Worm (Caenorhabditis elegans) whole organism, L1 larva: ENCODE measurements around the gene str-261.

ENCODE experiments used
- C04F5.9 ChIP-seq: sonication (generic microtip); optimal IDR thresholded peaks from 2 replicates; lab custom pipeline; 2016; ENCODE audit warnings: missing genetic modification characterization, missing compliant biosample characterization
- C16A3.4 ChIP-seq: fragments of 150-350 bp; optimal IDR thresholded peaks from 2 replicates; lab custom pipeline; 2014; ENCODE audit warnings: missing biosample characterization, missing genetic modification characterization
- F16B12.6 ChIP-seq: fragments of 150-350 bp; optimal IDR thresholded peaks from 2 replicates; lab custom pipeline; 2014; ENCODE audit warnings: missing biosample characterization, missing genetic modification characterization
- aly-2 ChIP-seq: fragments of 150-350 bp; optimal IDR thresholded peaks from 2 replicates; lab custom pipeline; 2014; ENCODE audit warnings: missing biosample characterization, missing genetic modification characterization
- ceh-8 ChIP-seq: fragments of 200-800 bp; sonication (Bioruptor generic); optimal IDR thresholded peaks from 2 replicates; lab custom pipeline; 2018; ENCODE audit warnings: mild to moderate bottlenecking, missing genetic modification characterization, moderate library complexity, missing compliant biosample characterization
- ceh-82 ChIP-seq, 3 experiments: fragments of 150-350 bp in 1 of 3; sonication (generic microtip) in 2 of 3; optimal IDR thresholded peaks; 2 replicates each; lab custom pipeline; 2014 to 2017; ENCODE audit warnings: missing biosample characterization in 3 of 3, missing genetic modification characterization in 3 of 3
- ceh-88 ChIP-seq: fragments of 200-800 bp; sonication (Bioruptor generic); IDR thresholded peaks from 2 replicates; pipeline ENCODE4 v1.3.6; 2022; ENCODE audit warnings: missing genetic modification characterization, missing compliant biosample characterization
- ceh-90 ChIP-seq: sonication (generic microtip); optimal IDR thresholded peaks from 2 replicates; lab custom pipeline; 2016; ENCODE audit warnings: missing genetic modification characterization, missing compliant biosample characterization
- ces-1 ChIP-seq: fragments of 150-350 bp; optimal IDR thresholded peaks from 2 replicates; lab custom pipeline; 2014; ENCODE audit warnings: missing biosample characterization, missing genetic modification reagents, missing genetic modification characterization
- dpl-1 ChIP-seq, 3 experiments: fragments of 150-350 bp in 2 of 3; sonication (generic microtip) in 1 of 3; optimal IDR thresholded peaks; 2 replicates each; lab custom pipeline; 2014 to 2017; ENCODE audit warnings: missing biosample characterization in 3 of 3, missing genetic modification characterization in 3 of 3, missing genetic modification reagents in 3 of 3
- dsc-1 ChIP-seq: sonication (generic microtip); optimal IDR thresholded peaks from 2 replicates; lab custom pipeline; 2016; ENCODE audit warnings: mild to moderate bottlenecking, missing genetic modification characterization, missing compliant biosample characterization
- efl-3 ChIP-seq: fragments of 200-800 bp; sonication (Bioruptor generic); optimal IDR thresholded peaks from 2 replicates; lab custom pipeline; 2018; ENCODE audit warnings: mild to moderate bottlenecking, missing genetic modification characterization, missing compliant biosample characterization
- egl-13 ChIP-seq: sonication (generic microtip); optimal IDR thresholded peaks from 2 replicates; lab custom pipeline; 2016; ENCODE audit warnings: missing genotype, missing genetic modification reagents, missing genetic modification characterization, missing compliant biosample characterization
- egl-27 ChIP-seq, 2 experiments: fragments of 150-350 bp in 1 of 2; sonication (generic microtip); optimal IDR thresholded peaks; 3 replicates each; lab custom pipeline; 2017 to 2018; ENCODE audit warnings: missing biosample characterization in 2 of 2, missing genetic modification characterization in 2 of 2, missing genetic modification reagents in 2 of 2
- elt-3 ChIP-seq, 6 experiments: fragments of 150-350 bp in 1 of 6; sonication (generic microtip); optimal IDR thresholded peaks; 2 replicates each; lab custom pipeline; 2017 to 2018; ENCODE audit warnings: missing biosample characterization in 6 of 6, missing genetic modification characterization in 6 of 6, inconsistent platforms in 1 of 6
- ets-5 ChIP-seq: fragments of 200-800 bp; sonication (Bioruptor generic); IDR thresholded peaks from 2 replicates; pipeline ENCODE4 v1.3.6; 2022; ENCODE audit warnings: missing genetic modification characterization, missing compliant biosample characterization
- fkh-10 ChIP-seq: sonication (generic microtip); optimal IDR thresholded peaks from 2 replicates; lab custom pipeline; 2017; ENCODE audit warnings: missing biosample characterization, missing genetic modification reagents, missing genetic modification characterization
- fos-1 ChIP-seq: fragments of 150-350 bp; optimal IDR thresholded peaks from 2 replicates; lab custom pipeline; 2014; ENCODE audit warnings: missing biosample characterization, missing genetic modification characterization
- hlh-4 ChIP-seq: sonication (generic microtip); optimal IDR thresholded peaks from 2 replicates; lab custom pipeline; 2016; ENCODE audit warnings: mild to moderate bottlenecking, missing genetic modification characterization, missing compliant biosample characterization
- hpl-2 ChIP-seq: fragments of 150-350 bp; optimal IDR thresholded peaks from 2 replicates; lab custom pipeline; 2014; ENCODE audit warnings: missing biosample characterization, missing genetic modification reagents, missing genetic modification characterization
- irx-1 ChIP-seq: sonication (generic microtip); optimal IDR thresholded peaks from 2 replicates; lab custom pipeline; 2016; ENCODE audit warnings: missing genetic modification characterization, missing compliant biosample characterization
- lin-14 ChIP-seq: fragments of 200-800 bp; sonication (Bioruptor generic); optimal IDR thresholded peaks from 2 replicates; lab custom pipeline; 2018; ENCODE audit warnings: mild to moderate bottlenecking, missing genetic modification characterization, moderate library complexity, missing compliant biosample characterization
- lin-15B ChIP-seq: fragments of 150-350 bp; sonication (generic microtip); optimal IDR thresholded peaks from 3 replicates; lab custom pipeline; 2014; ENCODE audit warnings: missing biosample characterization, missing genetic modification characterization
- lin-35 ChIP-seq, 2 experiments: fragments of 150-350 bp; optimal IDR thresholded peaks; 2 replicates each; lab custom pipeline; 2014; ENCODE audit warnings: missing biosample characterization in 2 of 2, missing genetic modification characterization in 2 of 2, missing genetic modification reagents in 2 of 2
- lsy-2 ChIP-seq, 2 experiments: fragments of 150-350 bp; optimal IDR thresholded peaks; 2 replicates each; lab custom pipeline; 2014; ENCODE audit warnings: missing biosample characterization in 2 of 2, missing genetic modification characterization in 2 of 2
- mab-9 ChIP-seq: fragments of 200-800 bp; sonication (Bioruptor generic); IDR thresholded peaks from 2 replicates; pipeline ENCODE4 v1.3.6; 2022; ENCODE audit warnings: missing genetic modification reagents, missing genetic modification characterization, missing compliant biosample characterization
- mef-2 ChIP-seq: fragments of 150-350 bp; optimal IDR thresholded peaks from 2 replicates; lab custom pipeline; 2014; ENCODE audit warnings: missing biosample characterization, missing genetic modification characterization
- nhr-11 ChIP-seq: fragments of 150-350 bp; optimal IDR thresholded peaks from 2 replicates; lab custom pipeline; 2014; ENCODE audit warnings: missing biosample characterization, missing genetic modification characterization
- nhr-12 ChIP-seq: sonication (generic microtip); optimal IDR thresholded peaks from 2 replicates; lab custom pipeline; 2017; ENCODE audit warnings: missing biosample characterization, missing genetic modification characterization
- nhr-20 ChIP-seq: sonication (generic microtip); optimal IDR thresholded peaks from 2 replicates; lab custom pipeline; 2016; ENCODE audit warnings: mild to moderate bottlenecking, missing genetic modification characterization, missing compliant biosample characterization
- nhr-237 ChIP-seq: fragments of 150-350 bp; optimal IDR thresholded peaks from 2 replicates; lab custom pipeline; 2014; ENCODE audit warnings: missing biosample characterization, missing genetic modification characterization
- nhr-28 ChIP-seq: fragments of 150-350 bp; optimal IDR thresholded peaks from 2 replicates; lab custom pipeline; 2014; ENCODE audit warnings: missing biosample characterization, missing genetic modification characterization
- nhr-47 ChIP-seq: sonication (generic microtip); optimal IDR thresholded peaks from 2 replicates; lab custom pipeline; 2016; ENCODE audit warnings: mild to moderate bottlenecking, missing genetic modification characterization, moderate library complexity, missing compliant biosample characterization
- nhr-71 ChIP-seq: sonication (generic microtip); optimal IDR thresholded peaks from 2 replicates; lab custom pipeline; 2016; ENCODE audit warnings: mild to moderate bottlenecking, missing genetic modification characterization, moderate library complexity, missing compliant biosample characterization
- nhr-77 ChIP-seq: fragments of 150-350 bp; optimal IDR thresholded peaks from 2 replicates; lab custom pipeline; 2014; ENCODE audit warnings: missing biosample characterization, missing genetic modification characterization
- nhr-85 ChIP-seq: sonication (generic microtip); peaks from one replicate; lab custom pipeline; 2016; ENCODE audit warnings: missing genetic modification characterization, inconsistent platforms, missing compliant biosample characterization
- nhr-90 ChIP-seq: sonication (generic microtip); optimal IDR thresholded peaks from 2 replicates; lab custom pipeline; 2016; ENCODE audit warnings: mild to moderate bottlenecking, missing genetic modification characterization, missing compliant biosample characterization; ENCODE audit not compliant: poor library complexity
- rnt-1 ChIP-seq: sonication (generic microtip); optimal IDR thresholded peaks from 2 replicates; lab custom pipeline; 2016; ENCODE audit warnings: mild to moderate bottlenecking, missing genetic modification characterization, moderate library complexity, missing compliant biosample characterization
- skn-1 ChIP-seq: fragments of 150-350 bp; optimal IDR thresholded peaks from 2 replicates; lab custom pipeline; 2014; ENCODE audit warnings: missing biosample characterization, missing genetic modification characterization
- snpc-4 ChIP-seq: fragments of 150-350 bp; optimal IDR thresholded peaks from 2 replicates; lab custom pipeline; 2014; ENCODE audit warnings: missing biosample characterization, missing genetic modification characterization
- snu-23 ChIP-seq: sonication (generic microtip); optimal IDR thresholded peaks from 2 replicates; lab custom pipeline; 2016; ENCODE audit warnings: missing genetic modification characterization, missing compliant biosample characterization
- sox-4 ChIP-seq: sonication (generic microtip); optimal IDR thresholded peaks from 2 replicates; lab custom pipeline; 2016; ENCODE audit warnings: missing genetic modification characterization, missing compliant biosample characterization
- sptf-1 ChIP-seq: fragments of 150-350 bp; optimal IDR thresholded peaks from 2 replicates; lab custom pipeline; 2014; ENCODE audit warnings: missing biosample characterization, missing genetic modification characterization
- sup-37 ChIP-seq: fragments of 200-800 bp; sonication (Bioruptor generic); optimal IDR thresholded peaks from 2 replicates; lab custom pipeline; 2018; ENCODE audit warnings: mild to moderate bottlenecking, missing genetic modification characterization, missing compliant biosample characterization
- tbx-2 ChIP-seq: sonication (generic microtip); optimal IDR thresholded peaks from 2 replicates; lab custom pipeline; 2016; ENCODE audit warnings: missing genetic modification characterization, missing compliant biosample characterization
- tlp-1 ChIP-seq: fragments of 150-350 bp; optimal IDR thresholded peaks from 2 replicates; lab custom pipeline; 2014; ENCODE audit warnings: missing biosample characterization, missing genetic modification characterization
- unc-30 ChIP-seq: sonication (generic microtip); optimal IDR thresholded peaks from 2 replicates; lab custom pipeline; 2017; ENCODE audit warnings: missing biosample characterization, missing genetic modification characterization
- unc-86 ChIP-seq: sonication (generic microtip); optimal IDR thresholded peaks from 2 replicates; lab custom pipeline; 2016; ENCODE audit warnings: missing genetic modification characterization, missing compliant biosample characterization
- unc-98 ChIP-seq: fragments of 200-800 bp; sonication (Bioruptor generic); IDR thresholded peaks from 2 replicates; pipeline ENCODE4 v1.3.6; 2022; ENCODE audit warnings: missing genetic modification characterization, missing compliant biosample characterization
- vab-15 ChIP-seq: sonication (generic microtip); optimal IDR thresholded peaks from 2 replicates; lab custom pipeline; 2017; ENCODE audit warnings: missing genotype, mild to moderate bottlenecking, missing genetic modification characterization, missing compliant biosample characterization
- zag-1 ChIP-seq: fragments of 150-350 bp; optimal IDR thresholded peaks from 2 replicates; lab custom pipeline; 2014; ENCODE audit warnings: missing biosample characterization, missing genetic modification characterization

str-261 gene

DNA sequence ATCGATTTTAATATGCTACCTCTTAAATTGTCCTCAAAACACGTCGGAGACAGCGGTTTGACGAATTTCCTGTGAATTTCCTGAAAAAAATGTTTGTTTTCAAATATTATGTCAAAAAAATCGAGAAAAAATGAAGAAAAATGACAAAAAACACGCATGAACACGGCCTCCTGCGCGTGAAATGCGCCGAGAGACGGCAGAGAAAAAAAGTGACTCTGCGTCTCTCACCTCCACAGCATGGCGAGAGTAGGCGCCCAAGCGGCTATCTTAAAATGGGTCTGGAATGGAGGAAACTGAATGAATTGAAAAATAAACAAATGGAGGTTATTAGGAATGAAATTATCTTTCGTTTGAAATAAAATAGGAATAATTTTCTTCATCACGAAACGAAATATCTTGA is 36.4 kb downstream of the str-261 start (continued):
- no peak for TF ChIP-seq aly-2 (tag; lab: Kevin White, UChicago)
- TF ChIP-seq efl-3, result peak; percentile 65
- TF ChIP-seq nhr-47, result peak; percentile 91
- TF ChIP-seq skn-1 (tag; lab: Kevin White, UChicago), result peak; percentile 55
- TF ChIP-seq egl-27 (tag; optimal IDR thresholded peaks at IDR 0.05; lab: Kevin White, UChicago), result no peak
- TF ChIP-seq nhr-77, result peak; percentile 44
- peak; percentile 74 for TF ChIP-seq ceh-90
- peak; percentile 78 for TF ChIP-seq irx-1 (tag; lab: Kevin White, UChicago)
- TF ChIP-seq dpl-1 (GFP tag; optimal IDR thresholded peaks at IDR 0.05; lab: Kevin White, UChicago), result peak; percentile 64 to 81 (median 75)
- TF ChIP-seq vab-15, result peak; percentile 82
- no peak for TF ChIP-seq ces-1 (GFP tag; lab: Kevin White, UChicago)
- no peak for TF ChIP-seq mef-2 (tag; lab: Kevin White, UChicago)
- peak; percentile 69 for TF ChIP-seq nhr-20 (tag; lab: Kevin White, UChicago)
- peak; percentile 86 for TF ChIP-seq snu-23 (GFP tag; lab: Kevin White, UChicago)
- TF ChIP-seq nhr-85 (tag; lab: Kevin White, UChicago), result peak; percentile 70
- TF ChIP-seq C16A3.4 (tag; lab: Kevin White, UChicago), result peak; percentile 29
- peak; percentile 82 for TF ChIP-seq dsc-1 (tag; lab: Kevin White, UChicago)
- TF ChIP-seq egl-13 (tag; lab: Kevin White, UChicago), result peak; percentile 69
- peak; percentile 49 for TF ChIP-seq fkh-10 (GFP tag; lab: Kevin White, UChicago)
- TF ChIP-seq C04F5.9, result peak; percentile 69
- peak; percentile 84 for TF ChIP-seq tbx-2 (tag; lab: Kevin White, UChicago)
- no peak for TF ChIP-seq nhr-12
- TF ChIP-seq snpc-4 (tag; lab: Kevin White, UChicago), result peak; percentile 74
- TF ChIP-seq rnt-1, result peak; percentile 96
- TF ChIP-seq ceh-8 (GFP tag; lab: Kevin White, UChicago), result peak; percentile 62
- TF ChIP-seq zag-1 (tag; lab: Kevin White, UChicago), result no peak
- peak; percentile 77 for TF ChIP-seq unc-86 (tag; lab: Kevin White, UChicago)
- peak; percentile 50 to 89 (median 83) for TF ChIP-seq ceh-82 (tag; optimal IDR thresholded peaks at IDR 0.05; lab: Kevin White, UChicago)
- TF ChIP-seq sup-37 (GFP tag; lab: Kevin White, UChicago), result peak; percentile 34
- peak; percentile 88 for TF ChIP-seq nhr-71
- no peak for TF ChIP-seq lin-14 (GFP tag; lab: Kevin White, UChicago)
- no peak for TF ChIP-seq fos-1 (tag; lab: Kevin White, UChicago)
- TF ChIP-seq tlp-1 (tag; lab: Kevin White, UChicago), result no peak
- no peak for TF ChIP-seq hlh-4 (tag; lab: Kevin White, UChicago)
- TF ChIP-seq sox-4 (tag; lab: Kevin White, UChicago), result peak; percentile 53
- no peak for TF ChIP-seq unc-30 (tag; lab: Kevin White, UChicago)
- TF ChIP-seq, all 84 proteins: peak for 55

ce11 chrIII:11112718-11113117 is 38.4 kb downstream of the str-261 start:
- TF ChIP-seq efl-3 (no peak), mef-2 (tag; lab: Kevin White, UChicago) (no peak), lin-35 (GFP tag; optimal IDR thresholded peaks at IDR 0.05; lab: Kevin White, UChicago) (peak; percentile 32 to 59), sox-4 (tag; lab: Kevin White, UChicago) (peak; percentile 57), ceh-88 (GFP tag; lab: Robert Waterston, UW) (no peak), aly-2 (tag; lab: Kevin White, UChicago) (no peak), nhr-90 (tag; lab: Kevin White, UChicago) (peak; percentile 77), ets-5 (GFP tag; lab: Robert Waterston, UW) (no peak), hpl-2 (GFP tag; lab: Kevin White, UChicago) (no peak), nhr-28 (tag; lab: Kevin White, UChicago) (no peak), elt-3 (tag; optimal IDR thresholded peaks at IDR 0.05; lab: Kevin White, UChicago) (no peak), lin-15B (tag; lab: Kevin White, UChicago) (peak; percentile 53), nhr-237 (tag; lab: Kevin White, UChicago) (no peak), F16B12.6 (tag; lab: Kevin White, UChicago) (no peak), snpc-4 (tag; lab: Kevin White, UChicago) (no peak), dpl-1 (GFP tag; optimal IDR thresholded peaks at IDR 0.05; lab: Kevin White, UChicago) (peak; percentile 34 to 57 (median 56)), mab-9 (peak; percentile 64), nhr-12 (no peak), lsy-2 (tag; optimal IDR thresholded peaks at IDR 0.05; lab: Kevin White, UChicago) (peak; percentile 38 to 43), ceh-90 (peak; percentile 75), sptf-1 (tag; lab: Kevin White, UChicago) (no peak), hlh-4 (tag; lab: Kevin White, UChicago) (no peak), vab-15 (no peak), fkh-10 (GFP tag; lab: Kevin White, UChicago) (no peak), nhr-11 (tag; lab: Kevin White, UChicago) (no peak), ces-1 (GFP tag; lab: Kevin White, UChicago) (no peak), egl-27 (tag; optimal IDR thresholded peaks at IDR 0.05; lab: Kevin White, UChicago) (no peak), ceh-8 (GFP tag; lab: Kevin White, UChicago) (peak; percentile 36), dsc-1 (tag; lab: Kevin White, UChicago) (peak; percentile 67), unc-98 (GFP tag; lab: Robert Waterston, UW) (peak; percentile 46; the same call in 1 of the 2 replicates)
